Fruit fly (Drosophila melanogaster) whole organism, embryonic: Measurements from ENCODE around the gene CG10943.

Experiments used
- CG1024 ChIP-seq: fragments of 200-800 bp; sonication (Bioruptor generic); IDR thresholded peaks from 2 replicates; pipeline ENCODE4 v1.3.6; 2022; ENCODE audit warnings: missing biosample characterization, missing genetic modification characterization
- CG10959 ChIP-seq: fragments of 200-800 bp; sonication (Bioruptor generic); IDR thresholded peaks from 2 replicates; pipeline ENCODE4 v1.3.6; 2022; ENCODE audit warnings: missing biosample characterization, missing genetic modification characterization
- CG11085 ChIP-seq: fragments of 200-800 bp; sonication (Bioruptor generic); IDR thresholded peaks from 2 replicates; pipeline ENCODE4 v1.3.6; 2022; ENCODE audit warnings: missing biosample characterization, missing genetic modification characterization
- CG14441 ChIP-seq: fragments of 200-800 bp; sonication (Bioruptor generic); IDR thresholded peaks from 2 replicates; pipeline ENCODE4 v1.3.6; 2022; ENCODE audit warnings: missing biosample characterization, missing genetic modification characterization
- CG16813 ChIP-seq: fragments of 200-800 bp; sonication (Bioruptor generic); IDR thresholded peaks from 3 replicates; pipeline ENCODE4 v1.3.6; 2022; ENCODE audit warnings: missing biosample characterization, missing genetic modification characterization; ENCODE audit not compliant: partially characterized antibody
- CG1792 ChIP-seq: fragments of 200-800 bp; sonication (Bioruptor generic); optimal IDR thresholded peaks from 2 replicates; lab custom pipeline; 2016; ENCODE audit warnings: missing biosample characterization, missing genetic modification characterization
- CG18011 ChIP-seq: fragments of 200-800 bp; sonication (Bioruptor generic); optimal IDR thresholded peaks from 2 replicates; lab custom pipeline; 2017; ENCODE audit warnings: missing biosample characterization, missing genetic modification characterization, mild to moderate bottlenecking, moderate library complexity, missing genotype
- CG2202 ChIP-seq: fragments of 200-800 bp; sonication (Bioruptor generic); optimal IDR thresholded peaks from 2 replicates; lab custom pipeline; 2018; ENCODE audit warnings: missing biosample characterization, mild to moderate bottlenecking, missing genetic modification characterization
- CG30020 ChIP-seq: fragments of 200-800 bp; optimal IDR thresholded peaks from 2 replicates; lab custom pipeline; 2019; ENCODE audit warnings: missing biosample characterization, mild to moderate bottlenecking, missing genetic modification characterization, moderate library complexity
- CG31224 ChIP-seq: fragments of 200-800 bp; sonication (Bioruptor generic); IDR thresholded peaks from 2 replicates; pipeline ENCODE4 v1.3.6; 2022; ENCODE audit warnings: missing biosample characterization, missing genetic modification characterization
- CG3726 ChIP-seq: fragments of 200-800 bp; sonication (Bioruptor generic); IDR thresholded peaks from 3 replicates; pipeline ENCODE4, ENCODE4 v1.3.6; 2022; ENCODE audit warnings: missing biosample characterization, missing genetic modification characterization
- CG3847 ChIP-seq: fragments of 200-800 bp; sonication (Bioruptor generic); IDR thresholded peaks from 2 replicates; pipeline ENCODE4 v1.3.6; 2022; ENCODE audit warnings: missing biosample characterization, missing genetic modification characterization
- CG4820 ChIP-seq: fragments of 200-800 bp; sonication (Bioruptor generic); optimal IDR thresholded peaks from 3 replicates; lab custom pipeline; 2016; ENCODE audit warnings: missing biosample characterization, missing genetic modification characterization
- CG5180 ChIP-seq: fragments of 200-800 bp; sonication (Bioruptor generic); optimal IDR thresholded peaks from 3 replicates; lab custom pipeline; 2017; ENCODE audit warnings: missing biosample characterization, missing genetic modification characterization, mild to moderate bottlenecking, moderate library complexity, missing genetic modification reagents
- CG6765 ChIP-seq: fragments of 200-800 bp; sonication (Bioruptor generic); optimal IDR thresholded peaks from 3 replicates; lab custom pipeline; 2017; ENCODE audit warnings: missing biosample characterization, mild to moderate bottlenecking, missing genetic modification characterization
- CG8388 ChIP-seq: fragments of 200-800 bp; sonication (Bioruptor generic); optimal IDR thresholded peaks from 2 replicates; lab custom pipeline; 2019; ENCODE audit warnings: missing biosample characterization, mild to moderate bottlenecking, missing genetic modification characterization, moderate library complexity
- CG8924 ChIP-seq: fragments of 200-800 bp; optimal IDR thresholded peaks from 3 replicates; lab custom pipeline; 2019; ENCODE audit warnings: missing biosample characterization, mild to moderate bottlenecking, missing genetic modification characterization, moderate library complexity
- CG9727 ChIP-seq: fragments of 200-800 bp; sonication (Bioruptor generic); optimal IDR thresholded peaks from 3 replicates; lab custom pipeline; 2017; ENCODE audit warnings: missing biosample characterization, mild to moderate bottlenecking, missing genetic modification characterization
- Dip3 ChIP-seq: fragments of 200-800 bp; sonication (Bioruptor generic); optimal IDR thresholded peaks from 3 replicates; lab custom pipeline; 2016; ENCODE audit warnings: missing biosample characterization, missing genetic modification characterization
- Doc3 ChIP-seq: fragments of 200-800 bp; sonication (Bioruptor generic); IDR thresholded peaks from 3 replicates; pipeline ENCODE4 v1.3.6; 2022; ENCODE audit warnings: missing biosample characterization, missing genetic modification characterization; ENCODE audit not compliant: partially characterized antibody
- Gsc ChIP-seq: fragments of 200-800 bp; sonication (Bioruptor generic); IDR thresholded peaks from 2 replicates; pipeline ENCODE4 v1.3.6; 2022; ENCODE audit warnings: missing biosample characterization, missing genetic modification characterization
- HLH4C ChIP-seq: fragments of 200-800 bp; sonication (Bioruptor generic); IDR thresholded peaks from 3 replicates; pipeline ENCODE4 v1.3.6; 2022; ENCODE audit warnings: missing biosample characterization, missing genetic modification characterization; ENCODE audit not compliant: partially characterized antibody
- Hmx ChIP-seq: fragments of 200-800 bp; sonication (Bioruptor generic); optimal IDR thresholded peaks from 2 replicates; lab custom pipeline; 2016; ENCODE audit warnings: missing biosample characterization, missing genetic modification characterization
- Kr ChIP-seq: fragments of 200-800 bp; sonication (Bioruptor generic); optimal IDR thresholded peaks from 2 replicates; lab custom pipeline; 2017; ENCODE audit warnings: missing biosample characterization, mild to moderate bottlenecking, missing genetic modification characterization
- Lpt ChIP-seq: fragments of >200 bp; optimal IDR thresholded peaks from 2 replicates; lab custom pipeline; 2018; ENCODE audit warnings: missing biosample characterization, missing genetic modification characterization
- NfI ChIP-seq: fragments of 200-800 bp; sonication (Bioruptor generic); optimal IDR thresholded peaks from 3 replicates; lab custom pipeline; 2018; ENCODE audit warnings: missing biosample characterization, mild to moderate bottlenecking, missing genetic modification characterization, moderate library complexity
- Optix ChIP-seq: fragments of 200-800 bp; sonication (Bioruptor generic); IDR thresholded peaks from 3 replicates; pipeline ENCODE4 v1.3.6; 2022; ENCODE audit warnings: missing biosample characterization, missing genetic modification characterization
- Six4 ChIP-seq: fragments of 200-800 bp; sonication (Bioruptor generic); optimal IDR thresholded peaks from 2 replicates; lab custom pipeline; 2016; ENCODE audit warnings: missing biosample characterization, missing genetic modification characterization
- Sox100B ChIP-seq: fragments of 200-800 bp; sonication (Bioruptor generic); optimal IDR thresholded peaks from 3 replicates; lab custom pipeline; 2018; ENCODE audit warnings: missing biosample characterization, mild to moderate bottlenecking, missing genetic modification characterization
- Sry-β ChIP-seq: fragments of 200-800 bp; sonication (Bioruptor generic); optimal IDR thresholded peaks from 2 replicates; lab custom pipeline; 2018; ENCODE audit warnings: missing biosample characterization, mild to moderate bottlenecking, missing genetic modification characterization, moderate library complexity
- Sry-δ ChIP-seq: fragments of 200-800 bp; sonication (Bioruptor generic); optimal IDR thresholded peaks from 2 replicates; lab custom pipeline; 2016; ENCODE audit warnings: missing biosample characterization, missing genetic modification characterization
- Ssrp ChIP-seq: fragments of 200-800 bp; sonication (Bioruptor generic); optimal IDR thresholded peaks from 2 replicates; lab custom pipeline; 2018; ENCODE audit warnings: missing biosample characterization, mild to moderate bottlenecking, missing genetic modification characterization, moderate library complexity
- Xrp1 ChIP-seq: fragments of 200-800 bp; sonication (Bioruptor generic); IDR thresholded peaks from 2 replicates; pipeline ENCODE4 v1.3.6; 2022; ENCODE audit warnings: missing biosample characterization, missing genetic modification characterization
- amos ChIP-seq: fragments of 200-800 bp; sonication (Bioruptor generic); IDR thresholded peaks from 2 replicates; pipeline ENCODE4 v1.3.6; 2022; ENCODE audit warnings: missing biosample characterization, missing genetic modification characterization; ENCODE audit not compliant: partially characterized antibody
- bcd ChIP-seq: fragments of 200-800 bp; sonication (Bioruptor generic); optimal IDR thresholded peaks from 2 replicates; lab custom pipeline; 2017; ENCODE audit warnings: missing biosample characterization, mild to moderate bottlenecking, missing genetic modification characterization
- chif ChIP-seq, 2 experiments: fragments of 200-800 bp; sonication (Bioruptor generic); optimal IDR thresholded peaks; 3 replicates each; lab custom pipeline; 2016; ENCODE audit warnings: missing biosample characterization in 2 of 2, missing genetic modification characterization in 2 of 2
- chn ChIP-seq: fragments of 200-800 bp; sonication (Bioruptor generic); optimal IDR thresholded peaks from 2 replicates; lab custom pipeline; 2016; ENCODE audit warnings: missing biosample characterization, missing genetic modification characterization
- dm ChIP-seq: fragments of 200-800 bp; sonication (Bioruptor generic); optimal IDR thresholded peaks from 3 replicates; lab custom pipeline; 2016; ENCODE audit warnings: missing biosample characterization, missing genetic modification characterization
- ems ChIP-seq: fragments of 200-800 bp; sonication (Bioruptor generic); optimal IDR thresholded peaks from 3 replicates; lab custom pipeline; 2016; ENCODE audit warnings: missing biosample characterization, missing genetic modification characterization
- inv ChIP-seq: fragments of 200-800 bp; sonication (Bioruptor generic); IDR thresholded peaks from 2 replicates; pipeline ENCODE4 v1.3.6; 2022; ENCODE audit warnings: missing biosample characterization, missing genetic modification characterization; ENCODE audit not compliant: partially characterized antibody
- knrl ChIP-seq: fragments of 200-800 bp; sonication (Bioruptor generic); IDR thresholded peaks from 3 replicates; pipeline ENCODE4 v1.3.6; 2022; ENCODE audit warnings: missing biosample characterization, missing genetic modification characterization; ENCODE audit not compliant: partially characterized antibody
- lbe ChIP-seq: fragments of 200-800 bp; sonication (Bioruptor generic); optimal IDR thresholded peaks from 2 replicates; lab custom pipeline; 2016; ENCODE audit warnings: missing biosample characterization, mild to moderate bottlenecking, missing genetic modification characterization
- oc ChIP-seq: fragments of 200-800 bp; sonication (Bioruptor generic); optimal IDR thresholded peaks from 2 replicates; lab custom pipeline; 2018; ENCODE audit warnings: missing biosample characterization, mild to moderate bottlenecking, missing genetic modification characterization, moderate library complexity
- rib ChIP-seq: fragments of 200-800 bp; sonication (Bioruptor generic); IDR thresholded peaks from 2 replicates; pipeline ENCODE4 v1.3.6; 2022; ENCODE audit warnings: missing biosample characterization, missing genetic modification characterization
- scrt ChIP-seq: fragments of 200-800 bp; sonication (Bioruptor generic); optimal IDR thresholded peaks from 2 replicates; lab custom pipeline; 2018; ENCODE audit warnings: missing biosample characterization, mild to moderate bottlenecking, missing genetic modification characterization, moderate library complexity
- sens-2 ChIP-seq: fragments of 200-800 bp; sonication (Bioruptor generic); IDR thresholded peaks from 2 replicates; pipeline ENCODE4 v1.3.6; 2022; ENCODE audit warnings: missing biosample characterization, missing genetic modification characterization
- sob ChIP-seq: fragments of 200-800 bp; sonication (Bioruptor generic); IDR thresholded peaks from 2 replicates; pipeline ENCODE4 v1.3.6; 2022; ENCODE audit warnings: missing biosample characterization, missing genetic modification characterization
- stwl ChIP-seq: fragments of 200-800 bp; sonication (Bioruptor generic); optimal IDR thresholded peaks from 3 replicates; lab custom pipeline; 2018; ENCODE audit warnings: missing biosample characterization, mild to moderate bottlenecking, missing genetic modification characterization, moderate library complexity
- tll ChIP-seq, 2 experiments: fragments of 200-800 bp in 1 of 2; fragments of >200 bp in 1 of 2; sonication (Bioruptor generic) in 1 of 2; optimal IDR thresholded peaks; 2 replicates each; lab custom pipeline; 2017 to 2019; ENCODE audit warnings: missing biosample characterization in 2 of 2, missing genetic modification characterization in 2 of 2, mild to moderate bottlenecking in 1 of 2, moderate library complexity in 1 of 2
- unpg ChIP-seq: fragments of 200-800 bp; sonication (Bioruptor generic); optimal IDR thresholded peaks from 3 replicates; lab custom pipeline; 2018; ENCODE audit warnings: missing biosample characterization, mild to moderate bottlenecking, missing genetic modification characterization, moderate library complexity

CG10943 gene

DNA sequence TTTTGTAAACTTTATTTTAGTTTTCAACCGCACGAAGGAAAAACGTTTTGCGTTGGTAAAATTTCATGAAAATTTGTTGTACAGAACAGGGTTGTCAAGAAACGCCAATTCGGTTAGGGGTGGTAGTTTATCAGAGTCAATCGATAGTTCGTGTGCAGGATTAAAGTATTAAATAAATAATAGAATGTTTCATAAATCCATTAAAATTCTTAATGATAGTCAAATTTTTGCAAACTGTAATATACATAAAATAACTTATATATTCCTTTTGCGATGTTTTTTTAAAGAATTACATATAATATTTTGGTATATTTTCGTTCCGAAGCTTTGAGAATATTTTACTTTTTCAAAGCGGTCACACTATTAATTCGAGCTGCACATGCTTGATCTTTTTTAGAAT, 48.8 kb downstream of the CG10943 start, which contains the start of the genes Sf3a2 and CG42588 (continued):
- TF ChIP-seq Lpt (GFP tag; lab: Kevin White, UChicago) (no peak), dm (GFP tag; lab: Kevin White, UChicago) (peak; percentile 13), Ssrp (tag; lab: Kevin White, UChicago) (peak; percentile 54), oc (tag; lab: Kevin White, UChicago) (no peak), Six4 (GFP tag; lab: Kevin White, UChicago) (peak; percentile 29), CG5180 (GFP tag; lab: Kevin White, UChicago) (no peak), Doc3 (GFP tag; lab: Robert Waterston, UW) (peak; percentile 87), CG3726 (GFP tag; lab: Robert Waterston, UW) (peak; percentile 37; the same call in 2 of the 3 replicates), CG30020 (tag; lab: Kevin White, UChicago) (peak; percentile 79), amos (GFP tag; lab: Robert Waterston, UW) (peak; percentile 83), tll (GFP tag; optimal IDR thresholded peaks at IDR 0.05; lab: Kevin White, UChicago) (no peak), Hmx (GFP tag; lab: Kevin White, UChicago) (no peak), CG14441 (peak; percentile 57), inv (peak; percentile 80), lbe (GFP tag; lab: Kevin White, UChicago) (peak; percentile 39), CG4820 (GFP tag; lab: Kevin White, UChicago) (no peak), Xrp1 (GFP tag; lab: Robert Waterston, UW) (peak; percentile 73), sob (GFP tag; lab: Robert Waterston, UW) (peak; percentile 69; the same call in 1 of the 2 replicates), Gsc (GFP tag; lab: Robert Waterston, UW) (no peak), chif (GFP tag; optimal IDR thresholded peaks at IDR 0.05; lab: Kevin White, UChicago) (peak in 1 of 2 experiments; percentile 9), Sry-β (no peak), Sox100B (GFP tag; lab: Kevin White, UChicago) (no peak), ems (peak; percentile 47), Sry-δ (GFP tag; lab: Kevin White, UChicago) (peak; percentile 80), CG10959 (0 out of 2 replicates have a peak, but pooled peaks have one; percentile 26), Optix (GFP tag; lab: Robert Waterston, UW) (0 out of 3 replicates have a peak, but pooled peaks have one; percentile 42), NfI (no peak), Kr (GFP tag; lab: Kevin White, UChicago) (no peak), Dip3 (GFP tag; lab: Kevin White, UChicago) (peak; percentile 9), CG8388 (peak; percentile 35), CG18011 (GFP tag; lab: Kevin White, UChicago) (peak; percentile 28), CG3847 (GFP tag; lab: Robert Waterston, UW) (peak; percentile 83), CG31224 (GFP tag; lab: Robert Waterston, UW) (peak; percentile 44; the same call in 1 of the 2 replicates), knrl (GFP tag; lab: Robert Waterston, UW) (peak; percentile 86), sens-2 (GFP tag; lab: Robert Waterston, UW) (no peak), stwl (tag; lab: Kevin White, UChicago) (peak; percentile 61), CG11085 (GFP tag; lab: Robert Waterston, UW) (no peak), CG1024 (peak; percentile 34; the same call in 1 of the 2 replicates), CG1792 (GFP tag; lab: Kevin White, UChicago) (peak; percentile 17), scrt (GFP tag; lab: Kevin White, UChicago) (no peak), CG2202 (tag; lab: Kevin White, UChicago) (peak; percentile 2), HLH4C (GFP tag; lab: Robert Waterston, UW) (peak; percentile 67), rib (GFP tag; lab: Robert Waterston, UW) (0 out of 2 replicates have a peak, but pooled peaks have one; percentile 24), unpg (GFP tag; lab: Kevin White, UChicago) (peak; percentile 41), bcd (GFP tag; lab: Kevin White, UChicago) (no peak), CG9727 (GFP tag; lab: Kevin White, UChicago) (peak; percentile 58), CG16813 (peak; percentile 83), CG6765 (no peak), CG8924 (tag; lab: Kevin White, UChicago) (peak; percentile 78), chn (GFP tag; lab: Kevin White, UChicago) (peak; percentile 42)
